Worm (Caenorhabditis elegans): Measurements from ENCODE around the gene F59A7.14.

- TF ChIP-seq che-1 (tag; optimal IDR thresholded peaks at IDR 0.05) (no peak), dve-1 (tag; optimal IDR thresholded peaks at IDR 0.05) (no peak), pqm-1 (tag; optimal IDR thresholded peaks at IDR 0.05) (no peak), unc-55 (GFP tag; optimal IDR thresholded peaks at IDR 0.05) (no peak), K02D7.2 (tag; optimal IDR thresholded peaks at IDR 0.05) (no peak), tbx-2 (tag; optimal IDR thresholded peaks at IDR 0.05) (no peak), K09A11.1 (tag; optimal IDR thresholded peaks at IDR 0.05; ENCODE audit: insufficient read depth) (no peak), ama-1 (optimal IDR thresholded peaks at IDR 0.05) (no peak)
These were observed 10.4 kb upstream of the F59A7.14 start for ce11 chrV:2008412-2008811.

Measured in whole organism, late embryonic.